Worm (Caenorhabditis elegans) whole organism, late embryonic: Measurements from ENCODE around the gene exos-8.

Source experiments
- C08G9.2 ChIP-seq: sonication (generic microtip); optimal IDR thresholded peaks from 2 replicates; lab custom pipeline; 2016; ENCODE audit warnings: mild to moderate bottlenecking, missing genetic modification characterization, moderate library complexity, missing compliant biosample characterization
- C38D4.7 ChIP-seq: fragments of 200-800 bp; sonication (Bioruptor generic); optimal IDR thresholded peaks from 2 replicates; lab custom pipeline; 2018; ENCODE audit warnings: mild to moderate bottlenecking, missing genetic modification characterization, moderate library complexity, missing compliant biosample characterization
- F13H6.1 ChIP-seq: sonication (generic microtip); optimal IDR thresholded peaks from 2 replicates; lab custom pipeline; 2016; ENCODE audit warnings: missing genetic modification characterization, missing compliant biosample characterization
- K02D7.2 ChIP-seq: sonication (generic microtip); optimal IDR thresholded peaks from 2 replicates; lab custom pipeline; 2017; ENCODE audit warnings: mild to moderate bottlenecking, missing genetic modification characterization, missing compliant biosample characterization
- T23F11.4 ChIP-seq: fragments of 200-800 bp; sonication (Bioruptor generic); optimal IDR thresholded peaks from 2 replicates; lab custom pipeline; 2018; ENCODE audit warnings: mild to moderate bottlenecking, missing genetic modification characterization, missing compliant biosample characterization
- ahr-1 ChIP-seq: sonication (generic microtip); optimal IDR thresholded peaks from 2 replicates; lab custom pipeline; 2016; ENCODE audit warnings: missing genetic modification characterization, missing compliant biosample characterization
- ceh-2 ChIP-seq: sonication (generic microtip); optimal IDR thresholded peaks from 2 replicates; lab custom pipeline; 2016; ENCODE audit warnings: missing genotype, missing genetic modification characterization, missing compliant biosample characterization
- ceh-34 ChIP-seq: sonication (generic microtip); optimal IDR thresholded peaks from 2 replicates; lab custom pipeline; 2016; ENCODE audit warnings: mild to moderate bottlenecking, missing genetic modification characterization, missing compliant biosample characterization
- ceh-45 ChIP-seq: fragments of 200-800 bp; sonication (Bioruptor generic); IDR thresholded peaks from 2 replicates; pipeline ENCODE4 v1.3.6; 2022; ENCODE audit warnings: missing genetic modification reagents, missing genetic modification characterization, missing compliant biosample characterization
- ceh-6 ChIP-seq: fragments of 200-800 bp; sonication (Bioruptor generic); optimal IDR thresholded peaks from 2 replicates; lab custom pipeline; 2018; ENCODE audit warnings: mild to moderate bottlenecking, missing genetic modification characterization, missing compliant biosample characterization
- ceh-9 ChIP-seq: sonication (generic microtip); optimal IDR thresholded peaks from 2 replicates; lab custom pipeline; 2016; ENCODE audit warnings: mild to moderate bottlenecking, missing genetic modification characterization, inconsistent platforms, missing compliant biosample characterization
- elt-2 ChIP-seq: sonication (generic microtip); optimal IDR thresholded peaks from 2 replicates; lab custom pipeline; 2016; ENCODE audit warnings: missing genetic modification reagents, missing genetic modification characterization, missing compliant biosample characterization
- elt-4 ChIP-seq: sonication (generic microtip); optimal IDR thresholded peaks from 2 replicates; lab custom pipeline; 2016; ENCODE audit warnings: missing genetic modification characterization, missing compliant biosample characterization
- ets-4 ChIP-seq: sonication (generic microtip); optimal IDR thresholded peaks from 2 replicates; lab custom pipeline; 2016; ENCODE audit warnings: missing genetic modification characterization, missing compliant biosample characterization
- fax-1 ChIP-seq: sonication (generic microtip); optimal IDR thresholded peaks from 2 replicates; lab custom pipeline; 2016; ENCODE audit warnings: missing genotype, missing genetic modification characterization, missing compliant biosample characterization
- fkh-10 ChIP-seq: fragments of 150-350 bp; optimal IDR thresholded peaks from 2 replicates; lab custom pipeline; 2014; ENCODE audit warnings: missing biosample characterization, missing genetic modification reagents, missing genetic modification characterization
- fkh-6 ChIP-seq: sonication (generic microtip); optimal IDR thresholded peaks from 2 replicates; lab custom pipeline; 2016; ENCODE audit warnings: missing genetic modification characterization, missing compliant biosample characterization
- gmeb-2 ChIP-seq: sonication (generic microtip); optimal IDR thresholded peaks from 2 replicates; lab custom pipeline; 2016; ENCODE audit warnings: missing genetic modification characterization, inconsistent platforms, missing compliant biosample characterization
- hlh-13 ChIP-seq: fragments of 200-800 bp; sonication (Bioruptor generic); optimal IDR thresholded peaks from 2 replicates; lab custom pipeline; 2018; ENCODE audit warnings: mild to moderate bottlenecking, missing genetic modification characterization, missing compliant biosample characterization
- lim-6 ChIP-seq: sonication (generic microtip); optimal IDR thresholded peaks from 2 replicates; lab custom pipeline; 2016; ENCODE audit warnings: missing genetic modification characterization, missing compliant biosample characterization
- lin-11 ChIP-seq: fragments of 200-800 bp; sonication (Bioruptor generic); optimal IDR thresholded peaks from 2 replicates; lab custom pipeline; 2018; ENCODE audit warnings: mild to moderate bottlenecking, missing genetic modification characterization, missing compliant biosample characterization
- nfya-1 ChIP-seq: sonication (generic microtip); optimal IDR thresholded peaks from 2 replicates; lab custom pipeline; 2017; ENCODE audit warnings: missing genetic modification characterization, mild to moderate bottlenecking, missing compliant biosample characterization, antibody characterized with exemption, moderate library complexity
- nhr-11 ChIP-seq: fragments of 150-350 bp; optimal IDR thresholded peaks from 2 replicates; lab custom pipeline; 2014; ENCODE audit warnings: missing biosample characterization, missing genetic modification characterization
- nhr-232 ChIP-seq: sonication (generic microtip); optimal IDR thresholded peaks from 2 replicates; lab custom pipeline; 2016; ENCODE audit warnings: missing genetic modification characterization, missing compliant biosample characterization
- npax-4 ChIP-seq: sonication (generic microtip); optimal IDR thresholded peaks from 2 replicates; lab custom pipeline; 2016; ENCODE audit warnings: missing genetic modification characterization, missing compliant biosample characterization
- odd-2 ChIP-seq: sonication (generic microtip); optimal IDR thresholded peaks from 2 replicates; lab custom pipeline; 2017; ENCODE audit warnings: antibody characterized with exemption, mild to moderate bottlenecking, missing genetic modification characterization, missing compliant biosample characterization
- pag-3 ChIP-seq: sonication (generic microtip); optimal IDR thresholded peaks from 2 replicates; lab custom pipeline; 2016; ENCODE audit warnings: missing compliant biosample characterization, missing genetic modification characterization, borderline replicate concordance
- pat-9 ChIP-seq: fragments of 200-800 bp; sonication (Bioruptor generic); optimal IDR thresholded peaks from 2 replicates; lab custom pipeline; 2018; ENCODE audit warnings: mild to moderate bottlenecking, missing genetic modification characterization, moderate library complexity, missing compliant biosample characterization
- pax-1 ChIP-seq: fragments of 150-350 bp; optimal IDR thresholded peaks from 2 replicates; lab custom pipeline; 2014; ENCODE audit warnings: missing biosample characterization, missing genetic modification characterization
- pqm-1 ChIP-seq: sonication (generic microtip); optimal IDR thresholded peaks from 2 replicates; lab custom pipeline; 2016; ENCODE audit warnings: missing genetic modification characterization, missing compliant biosample characterization
- pros-1 ChIP-seq: fragments of 150-350 bp; optimal IDR thresholded peaks from 2 replicates; lab custom pipeline; 2014; ENCODE audit warnings: missing biosample characterization, missing genetic modification reagents, missing genetic modification characterization
- ref-2 ChIP-seq: sonication (generic microtip); optimal IDR thresholded peaks from 2 replicates; lab custom pipeline; 2016; ENCODE audit warnings: missing genetic modification characterization, missing compliant biosample characterization
- sox-2 ChIP-seq: fragments of 200-800 bp; sonication (Bioruptor generic); IDR thresholded peaks from 2 replicates; pipeline ENCODE4 v1.3.6; 2022; ENCODE audit warnings: missing genetic modification reagents, missing genetic modification characterization, missing compliant biosample characterization
- sox-4 ChIP-seq: sonication (generic microtip); optimal IDR thresholded peaks from 2 replicates; lab custom pipeline; 2017; ENCODE audit warnings: mild to moderate bottlenecking, missing genetic modification characterization, inconsistent platforms, missing compliant biosample characterization
- tbx-2 ChIP-seq: sonication (generic microtip); optimal IDR thresholded peaks from 2 replicates; lab custom pipeline; 2016; ENCODE audit warnings: missing genetic modification characterization, missing compliant biosample characterization
- tbx-7 ChIP-seq: sonication (generic microtip); optimal IDR thresholded peaks from 2 replicates; lab custom pipeline; 2016; ENCODE audit warnings: missing genotype, missing genetic modification characterization, missing compliant biosample characterization
- ttx-3 ChIP-seq: sonication (generic microtip); optimal IDR thresholded peaks from 2 replicates; lab custom pipeline; 2016; ENCODE audit warnings: missing genetic modification reagents, missing genetic modification characterization, missing compliant biosample characterization
- unc-42 ChIP-seq: sonication (generic microtip); optimal IDR thresholded peaks from 2 replicates; lab custom pipeline; 2016; ENCODE audit warnings: missing genotype, missing genetic modification characterization, missing compliant biosample characterization
- unc-55 ChIP-seq: sonication (generic microtip); optimal IDR thresholded peaks from 2 replicates; lab custom pipeline; 2017; ENCODE audit warnings: missing biosample characterization, missing genetic modification reagents, missing genetic modification characterization
- unc-86 ChIP-seq: sonication (generic microtip); optimal IDR thresholded peaks from 2 replicates; lab custom pipeline; 2016; ENCODE audit warnings: missing genetic modification characterization, missing compliant biosample characterization
- ztf-16 ChIP-seq: sonication (generic microtip); optimal IDR thresholded peaks from 2 replicates; lab custom pipeline; 2017; ENCODE audit warnings: missing genetic modification characterization, missing compliant biosample characterization

Gene exos-8

DNA sequence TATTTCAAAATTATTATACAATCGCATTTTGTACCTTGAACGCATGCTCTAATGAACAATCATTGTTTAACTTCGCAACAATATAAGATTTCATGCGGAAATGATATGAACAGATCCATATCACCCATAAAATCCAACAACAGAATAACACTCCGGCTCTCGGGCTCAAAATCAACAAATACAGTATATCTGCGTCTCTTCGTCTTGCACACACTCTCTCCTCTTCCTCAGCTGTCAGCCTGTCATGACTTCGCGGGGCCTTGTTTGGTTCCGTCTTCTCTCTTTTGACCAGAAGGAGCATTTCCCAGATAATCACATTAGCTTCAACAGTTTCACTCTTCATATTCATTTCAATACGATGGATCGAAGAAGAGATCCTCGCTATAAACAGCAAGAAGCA, 14.7 kb downstream of the exos-8 start, which contains the start of gene F41G3.3:
Gene F41G3.3 (plus strand): TSS at position 301 of the 400 bp plus-strand sequence.
- TF ChIP-seq C08G9.2 (tag; lab: Kevin White, UChicago) = no peak
- no peak for TF ChIP-seq F13H6.1
- TF ChIP-seq ceh-2 (tag; lab: Kevin White, UChicago) = no peak
- no peak for TF ChIP-seq pqm-1 (tag; lab: Kevin White, UChicago)

DNA sequence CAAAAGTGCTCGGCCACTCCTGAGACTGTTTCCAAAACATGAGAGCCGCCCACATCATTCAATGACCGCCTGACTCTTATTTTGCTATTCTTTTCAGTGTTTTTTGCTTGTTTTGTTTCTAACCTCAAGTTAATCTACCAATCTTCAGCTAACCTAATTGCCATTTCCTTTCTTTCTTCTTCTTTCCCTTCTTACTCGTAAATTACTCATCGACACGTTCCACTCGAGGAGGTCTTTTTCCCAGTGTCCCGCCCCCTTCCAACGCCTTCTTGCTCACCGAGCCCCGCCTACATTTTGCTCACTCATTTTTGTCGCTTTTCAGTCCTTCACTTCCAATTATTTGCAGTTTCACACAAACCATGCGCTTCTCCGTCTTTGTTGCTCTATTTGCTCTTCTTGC, 23.2 kb downstream of the exos-8 start, which contains the start of gene nlp-50:
Gene nlp-50 (plus strand): TSS at position 301 of the 400 bp plus-strand sequence.
- no peak for TF ChIP-seq fkh-10
- TF ChIP-seq nhr-11 (tag; lab: Kevin White, UChicago) = no peak
- TF ChIP-seq fax-1 (tag; lab: Kevin White, UChicago) = no peak
- TF ChIP-seq fkh-6 (tag; lab: Kevin White, UChicago) = no peak
- TF ChIP-seq npax-4 = no peak
- no peak for TF ChIP-seq hlh-13 (GFP tag; lab: Kevin White, UChicago)
- no peak for TF ChIP-seq pax-1 (tag; lab: Kevin White, UChicago)
- TF ChIP-seq F13H6.1 = no peak
- no peak for TF ChIP-seq unc-86 (tag; lab: Kevin White, UChicago)
- TF ChIP-seq elt-2 = no peak
- TF ChIP-seq pag-3 = no peak
- TF ChIP-seq ttx-3 (tag; lab: Kevin White, UChicago) = no peak
- no peak for TF ChIP-seq gmeb-2 (tag; lab: Kevin White, UChicago)

DNA sequence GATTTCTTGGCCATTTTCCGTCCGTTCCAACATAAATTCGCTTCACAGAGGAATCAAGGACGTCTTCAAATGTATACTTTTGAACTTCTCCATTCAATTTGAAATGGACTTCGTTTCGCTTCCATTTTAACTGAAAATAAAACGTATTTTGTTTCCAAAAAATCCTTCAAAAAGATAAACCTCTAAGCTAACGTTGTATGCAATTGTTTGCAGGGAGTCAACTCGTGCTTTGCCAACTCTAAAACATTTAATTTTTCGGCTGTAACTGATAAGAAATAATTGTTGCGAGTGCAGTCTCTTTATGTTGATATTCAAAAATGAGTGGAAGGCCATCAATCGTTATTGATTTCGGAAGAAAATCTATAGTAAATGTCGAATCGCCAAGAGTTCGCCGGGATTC, 26.5 kb downstream of the exos-8 start, which contains the start of gene F41G3.18:
Gene F41G3.18 (plus strand): TSS at position 301 of the 400 bp plus-strand sequence.
- no peak for TF ChIP-seq fkh-6 (tag; lab: Kevin White, UChicago)
- no peak for TF ChIP-seq tbx-7 (tag; lab: Kevin White, UChicago)
- no peak for TF ChIP-seq lin-11
- no peak for TF ChIP-seq K02D7.2 (tag; lab: Kevin White, UChicago)
- TF ChIP-seq ceh-2 (tag; lab: Kevin White, UChicago) = no peak
- no peak for TF ChIP-seq nfya-1 (tag; lab: Kevin White, UChicago)
- TF ChIP-seq lim-6 (tag; lab: Kevin White, UChicago) = no peak
- TF ChIP-seq ref-2 (tag; lab: Kevin White, UChicago) = no peak
- TF ChIP-seq nhr-232 (tag; lab: Kevin White, UChicago) = no peak
- no peak for TF ChIP-seq ahr-1 (tag; lab: Kevin White, UChicago)
- no peak for TF ChIP-seq nhr-11 (tag; lab: Kevin White, UChicago)
- TF ChIP-seq tbx-2 = no peak
- no peak for TF ChIP-seq npax-4
- TF ChIP-seq unc-42 (tag; lab: Kevin White, UChicago) = no peak
- TF ChIP-seq ets-4 (tag; lab: Kevin White, UChicago) = no peak
- no peak for TF ChIP-seq sox-4 (tag; lab: Kevin White, UChicago)
- TF ChIP-seq C38D4.7 (GFP tag; lab: Kevin White, UChicago) = no peak
- TF ChIP-seq ceh-6 (GFP tag; lab: Kevin White, UChicago) = no peak
- no peak for TF ChIP-seq ceh-9 (tag; lab: Kevin White, UChicago)

DNA sequence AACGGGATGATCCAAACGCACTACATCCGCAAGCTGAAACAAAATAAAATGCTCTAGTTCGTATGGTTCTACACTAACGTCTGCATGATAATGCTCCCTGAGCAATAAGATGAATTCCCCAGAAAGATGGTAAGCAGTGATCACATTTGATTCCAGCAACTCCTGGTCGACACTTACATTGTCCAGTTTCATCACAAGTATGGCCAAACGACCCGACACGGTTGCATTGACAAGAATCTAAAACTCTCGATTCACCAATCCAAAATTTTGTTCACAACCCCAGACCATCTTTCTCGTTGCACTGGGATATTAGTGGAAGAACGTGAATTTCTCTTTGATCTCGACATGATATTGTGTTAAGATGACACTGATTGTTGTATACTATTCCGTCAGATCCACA, 28.5 kb downstream of the exos-8 start:
- TF ChIP-seq ceh-34 (no peak), odd-2 (no peak), ceh-45 (no peak), T23F11.4 (GFP tag; lab: Kevin White, UChicago) (no peak), npax-4 (no peak), ztf-16 (no peak), pros-1 (no peak), lin-11 (no peak), pat-9 (tag; lab: Kevin White, UChicago) (no peak), elt-4 (tag; lab: Kevin White, UChicago) (no peak), ahr-1 (tag; lab: Kevin White, UChicago) (no peak), unc-55 (GFP tag; lab: Kevin White, UChicago) (no peak), sox-2 (GFP tag; lab: Robert Waterston, UW) (no peak)
